Fruit fly (Drosophila melanogaster) whole organism, embryonic: ENCODE measurements around the gene Drsl1.
A peak's percentile ranks its signal among the peaks of the same experiment; 100 is the strongest.

Experiments used
- Ada2b ChIP-seq: fragments of 200-800 bp; sonication (Bioruptor generic); IDR thresholded peaks from 2 replicates; pipeline ENCODE4 v1.3.6; 2022; ENCODE audit warnings: missing biosample characterization, missing genetic modification characterization
- Asciz ChIP-seq: fragments of 200-800 bp; sonication (Bioruptor generic); optimal IDR thresholded peaks from 2 replicates; lab custom pipeline; 2017; ENCODE audit warnings: missing biosample characterization, mild to moderate bottlenecking, missing genetic modification characterization, missing genetic modification reagents
- CG11696 ChIP-seq: fragments of 200-800 bp; sonication (Bioruptor generic); IDR thresholded peaks from 2 replicates; pipeline ENCODE4 v1.3.6; 2022; ENCODE audit warnings: missing biosample characterization, missing genetic modification characterization
- CG14014 ChIP-seq: fragments of 200-800 bp; sonication (Bioruptor generic); IDR thresholded peaks from 2 replicates; pipeline ENCODE4 v1.3.6; 2022; ENCODE audit warnings: missing biosample characterization, missing genetic modification characterization
- CG15601 ChIP-seq: fragments of 200-800 bp; sonication (Bioruptor generic); optimal IDR thresholded peaks from 3 replicates; lab custom pipeline; 2019; ENCODE audit warnings: missing biosample characterization, mild to moderate bottlenecking, missing genetic modification characterization, moderate library complexity
- CG3281 ChIP-seq: fragments of 200-800 bp; sonication (Bioruptor generic); optimal IDR thresholded peaks from 3 replicates; lab custom pipeline; 2017; ENCODE audit warnings: missing biosample characterization, mild to moderate bottlenecking, missing genetic modification characterization
- CG3407 ChIP-seq: fragments of 200-800 bp; sonication (Bioruptor generic); optimal IDR thresholded peaks from 2 replicates; lab custom pipeline; 2018; ENCODE audit warnings: missing biosample characterization, mild to moderate bottlenecking, missing genetic modification characterization
- CG34224 ChIP-seq: fragments of 200-800 bp; sonication (Bioruptor generic); IDR thresholded peaks from 3 replicates; pipeline ENCODE4 v1.3.6; 2022; ENCODE audit warnings: missing biosample characterization, missing genetic modification characterization; ENCODE audit not compliant: partially characterized antibody
- CG34376 ChIP-seq: fragments of 200-800 bp; sonication (Bioruptor generic); optimal IDR thresholded peaks from 2 replicates; lab custom pipeline; 2018; ENCODE audit warnings: missing biosample characterization, mild to moderate bottlenecking, missing genetic modification characterization
- CG34422 ChIP-seq: fragments of 200-800 bp; sonication (Bioruptor generic); IDR thresholded peaks from 3 replicates; pipeline ENCODE4 v1.3.6; 2022; ENCODE audit warnings: missing biosample characterization, missing genetic modification characterization
- CG43689 ChIP-seq: fragments of 200-800 bp; sonication (Bioruptor generic); IDR thresholded peaks from 2 replicates; pipeline ENCODE4 v1.3.6; 2022; ENCODE audit warnings: missing biosample characterization, missing genetic modification characterization
- CG4707 ChIP-seq: fragments of 200-800 bp; sonication (Bioruptor generic); optimal IDR thresholded peaks from 2 replicates; lab custom pipeline; 2018; ENCODE audit warnings: missing biosample characterization, mild to moderate bottlenecking, missing genetic modification characterization, moderate library complexity
- CG6765 ChIP-seq: fragments of 200-800 bp; sonication (Bioruptor generic); optimal IDR thresholded peaks from 3 replicates; lab custom pipeline; 2017; ENCODE audit warnings: missing biosample characterization, mild to moderate bottlenecking, missing genetic modification characterization
- CG7357 ChIP-seq: fragments of 200-800 bp; sonication (Bioruptor generic); IDR thresholded peaks from 3 replicates; pipeline ENCODE4 v1.3.6; 2022; ENCODE audit warnings: missing biosample characterization, missing genetic modification characterization
- CG7372 ChIP-seq: fragments of 200-800 bp; sonication (Bioruptor generic); IDR thresholded peaks from 2 replicates; pipeline ENCODE4 v1.3.6; 2022; ENCODE audit warnings: missing biosample characterization, missing genetic modification characterization
- CG7786 ChIP-seq: fragments of 200-800 bp; sonication (Bioruptor generic); optimal IDR thresholded peaks from 2 replicates; lab custom pipeline; 2016; ENCODE audit warnings: missing biosample characterization, missing genetic modification characterization
- Dp ChIP-seq: fragments of 200-800 bp; sonication (Bioruptor generic); optimal IDR thresholded peaks from 2 replicates; lab custom pipeline; 2018; ENCODE audit warnings: missing biosample characterization, mild to moderate bottlenecking, missing genetic modification characterization, moderate library complexity
- Hmr ChIP-seq: fragments of 200-800 bp; sonication (Bioruptor generic); optimal IDR thresholded peaks from 3 replicates; lab custom pipeline; 2017; ENCODE audit warnings: mild to moderate bottlenecking, missing biosample characterization, missing genetic modification reagents, missing genetic modification characterization
- Mrtf ChIP-seq: fragments of 200-800 bp; sonication (Bioruptor generic); IDR thresholded peaks from 3 replicates; pipeline ENCODE4 v1.3.6; 2022; ENCODE audit warnings: missing biosample characterization, missing genetic modification characterization
- NC2α ChIP-seq: fragments of 200-800 bp; sonication (Bioruptor generic); optimal IDR thresholded peaks from 2 replicates; lab custom pipeline; 2016; ENCODE audit warnings: missing biosample characterization, missing genetic modification characterization
- Opbp ChIP-seq: fragments of 200-800 bp; sonication (Bioruptor generic); IDR thresholded peaks from 3 replicates; pipeline ENCODE4 v1.3.6; 2022; ENCODE audit warnings: missing biosample characterization, missing genetic modification characterization; ENCODE audit not compliant: partially characterized antibody
- PHDP ChIP-seq: fragments of 200-800 bp; sonication (Bioruptor generic); optimal IDR thresholded peaks from 3 replicates; lab custom pipeline; 2018; ENCODE audit warnings: missing biosample characterization, mild to moderate bottlenecking, missing genetic modification characterization, moderate library complexity
- Pdp1 ChIP-seq, 2 experiments: fragments of 200-800 bp; sonication (Bioruptor generic); optimal IDR thresholded peaks; 3 replicates each; lab custom pipeline; 2016; ENCODE audit warnings: missing biosample characterization in 2 of 2, missing genetic modification characterization in 2 of 2, mild to moderate bottlenecking in 1 of 2, moderate library complexity in 1 of 2
- Side ChIP-seq: fragments of 200-800 bp; sonication (Bioruptor generic); optimal IDR thresholded peaks from 2 replicates; lab custom pipeline; 2016; ENCODE audit warnings: missing biosample characterization, missing genetic modification characterization
- Xbp1 ChIP-seq: fragments of 200-800 bp; sonication (Bioruptor generic); optimal IDR thresholded peaks from 3 replicates; lab custom pipeline; 2016; ENCODE audit warnings: missing biosample characterization, mild to moderate bottlenecking, missing genetic modification characterization
- bcd ChIP-seq: fragments of 200-800 bp; sonication (Bioruptor generic); optimal IDR thresholded peaks from 2 replicates; lab custom pipeline; 2017; ENCODE audit warnings: missing biosample characterization, mild to moderate bottlenecking, missing genetic modification characterization
- bsh ChIP-seq, 2 experiments: fragments of 200-800 bp; sonication (Bioruptor generic); optimal IDR thresholded peaks; 2 replicates each; lab custom pipeline; 2017 to 2018; ENCODE audit warnings: mild to moderate bottlenecking in 2 of 2, missing biosample characterization in 2 of 2, missing genetic modification characterization in 2 of 2, moderate library complexity in 1 of 2
- caup ChIP-seq: fragments of 200-800 bp; sonication (Bioruptor generic); optimal IDR thresholded peaks from 3 replicates; lab custom pipeline; 2017; ENCODE audit warnings: missing biosample characterization, mild to moderate bottlenecking, missing genetic modification characterization, moderate library complexity; ENCODE audit not compliant: severe bottlenecking
- chn ChIP-seq: fragments of 200-800 bp; sonication (Bioruptor generic); optimal IDR thresholded peaks from 2 replicates; lab custom pipeline; 2016; ENCODE audit warnings: missing biosample characterization, missing genetic modification characterization
- ci ChIP-seq: fragments of 200-800 bp; sonication (Bioruptor generic); IDR thresholded peaks from 3 replicates; pipeline ENCODE4 v1.3.6; 2022; ENCODE audit warnings: missing biosample characterization, missing genetic modification characterization
- crp ChIP-seq, 2 experiments: fragments of 200-800 bp; sonication (Bioruptor generic); optimal IDR thresholded peaks; 2 replicates in 1 of 2; 3 replicates in 1 of 2; lab custom pipeline; 2017; ENCODE audit warnings: missing biosample characterization in 2 of 2, missing genetic modification characterization in 2 of 2, mild to moderate bottlenecking in 1 of 2, moderate library complexity in 1 of 2
- dysf ChIP-seq: fragments of 200-800 bp; sonication (Bioruptor generic); IDR thresholded peaks from 3 replicates; pipeline ENCODE4 v1.3.6; 2022; ENCODE audit warnings: missing biosample characterization, missing genetic modification characterization
- emc ChIP-seq: fragments of 200-800 bp; sonication (Bioruptor generic); optimal IDR thresholded peaks from 2 replicates; lab custom pipeline; 2016; ENCODE audit warnings: missing biosample characterization, missing genetic modification characterization
- grau ChIP-seq: fragments of 200-800 bp; optimal IDR thresholded peaks from 3 replicates; lab custom pipeline; 2019; ENCODE audit warnings: missing biosample characterization, mild to moderate bottlenecking, missing genetic modification characterization, moderate library complexity
- gsb ChIP-seq: fragments of 200-800 bp; sonication (Bioruptor generic); IDR thresholded peaks from 2 replicates; pipeline ENCODE4 v1.3.6; 2022; ENCODE audit warnings: missing biosample characterization, missing genetic modification characterization
- hkb ChIP-seq, 2 experiments: fragments of 200-800 bp in 1 of 2; fragments of >200 bp in 1 of 2; sonication (Bioruptor generic) in 1 of 2; IDR thresholded peaks in 1 of 2; optimal IDR thresholded peaks in 1 of 2; 2 replicates each; pipeline versions ENCODE4 v1.3.6 to Lab custom; 2017 to 2022; ENCODE audit warnings: missing biosample characterization in 1 of 2, missing genetic modification characterization in 1 of 2
- jumu ChIP-seq: fragments of 200-800 bp; sonication (Bioruptor generic); optimal IDR thresholded peaks from 3 replicates; lab custom pipeline; 2016; ENCODE audit warnings: missing biosample characterization, missing genetic modification characterization
- ken ChIP-seq: fragments of 200-800 bp; sonication (Bioruptor generic); IDR thresholded peaks from 3 replicates; pipeline ENCODE4 v1.3.6; 2022; ENCODE audit warnings: missing biosample characterization, missing genetic modification characterization
- lab ChIP-seq: fragments of 200-800 bp; sonication (Bioruptor generic); optimal IDR thresholded peaks from 3 replicates; lab custom pipeline; 2017; ENCODE audit warnings: missing biosample characterization, missing genetic modification characterization, mild to moderate bottlenecking, moderate library complexity, missing genetic modification reagents
- luna ChIP-seq: fragments of 200-800 bp; sonication (Bioruptor generic); optimal IDR thresholded peaks from 2 replicates; lab custom pipeline; 2016; ENCODE audit warnings: missing biosample characterization, missing genetic modification characterization
- otp ChIP-seq: fragments of 200-800 bp; sonication (Bioruptor generic); IDR thresholded peaks from 3 replicates; pipeline ENCODE4, ENCODE4 v1.3.6; 2022; ENCODE audit warnings: missing biosample characterization, missing genetic modification characterization
- pho ChIP-seq: fragments of 200-800 bp; sonication (Bioruptor generic); optimal IDR thresholded peaks from 2 replicates; lab custom pipeline; 2016; ENCODE audit warnings: missing biosample characterization, missing genetic modification characterization
- prd ChIP-seq, 3 experiments: fragments of >200 bp in 2 of 3; fragments of 200-800 bp in 1 of 3; sonication (Bioruptor generic) in 1 of 3; optimal IDR thresholded peaks in 2 of 3; IDR thresholded peaks in 1 of 3; 2 replicates in 2 of 3; 3 replicates in 1 of 3; pipeline versions ENCODE4 v1.3.6 to Lab custom; 2017 to 2022; ENCODE audit warnings: missing biosample characterization in 1 of 3, missing genetic modification characterization in 1 of 3
- row ChIP-seq: fragments of 200-800 bp; sonication (Bioruptor generic); IDR thresholded peaks from 3 replicates; pipeline ENCODE4 v1.3.6; 2022; ENCODE audit warnings: missing biosample characterization, missing genetic modification characterization
- run ChIP-seq: fragments of 200-800 bp; sonication (Bioruptor generic); optimal IDR thresholded peaks from 3 replicates; lab custom pipeline; 2018; ENCODE audit warnings: missing biosample characterization, mild to moderate bottlenecking, missing genetic modification characterization
- slbo ChIP-seq: fragments of 200-800 bp; sonication (Bioruptor generic); IDR thresholded peaks from 2 replicates; pipeline ENCODE4 v1.3.6; 2022; ENCODE audit warnings: missing biosample characterization, missing genetic modification characterization
- so ChIP-seq: fragments of 200-800 bp; sonication (Bioruptor generic); IDR thresholded peaks from 3 replicates; pipeline ENCODE4 v1.3.6; 2022; ENCODE audit warnings: missing biosample characterization, missing genetic modification characterization
- zfh2 ChIP-seq: fragments of 200-800 bp; sonication (Bioruptor generic); optimal IDR thresholded peaks from 2 replicates; lab custom pipeline; 2016; ENCODE audit warnings: missing biosample characterization, missing genetic modification characterization

The Drsl1 gene

dm6 chr3L:3319992-3320732 lies 15.4 kb downstream of the Drsl1 start (continued):
- TF ChIP-seq caup (GFP tag; lab: Kevin White, UChicago): peak; percentile 10
- TF ChIP-seq emc (GFP tag; lab: Kevin White, UChicago): no peak
- TF ChIP-seq CG43689: no peak
- TF ChIP-seq CG34376: peak; percentile 47
- TF ChIP-seq prd (optimal IDR thresholded peaks at IDR 0.05; lab: Kevin White, UChicago): no peak
- TF ChIP-seq prd (GFP tag; IDR thresholded peaks at IDR 0.05; lab: Robert Waterston, UW): peak; percentile 34; the same call in 1 of the 3 replicates
- no peak for TF ChIP-seq Mrtf
- TF ChIP-seq grau (tag; lab: Kevin White, UChicago): peak; percentile 95
- no peak for TF ChIP-seq Asciz (GFP tag; lab: Kevin White, UChicago)
- TF ChIP-seq CG7372 (GFP tag; lab: Robert Waterston, UW): no peak
- peak; percentile 50 for TF ChIP-seq lab
- peak; percentile 39 for TF ChIP-seq zfh2 (GFP tag; lab: Kevin White, UChicago)
- no peak for TF ChIP-seq CG34422 (GFP tag; lab: Robert Waterston, UW)
- TF ChIP-seq CG34224: no peak
- peak; percentile 7 for TF ChIP-seq Side (GFP tag; lab: Kevin White, UChicago)
- TF ChIP-seq jumu: peak; percentile 10
- no peak for TF ChIP-seq crp (GFP tag; optimal IDR thresholded peaks at IDR 0.05; lab: Kevin White, UChicago)
- TF ChIP-seq otp (GFP tag; lab: Robert Waterston, UW): no peak
- TF ChIP-seq CG7357 (GFP tag; lab: Robert Waterston, UW): 0 out of 3 replicates have a peak, but pooled peaks have one; percentile 6
- TF ChIP-seq run: no peak
- peak; percentile 26 for TF ChIP-seq PHDP (tag; lab: Kevin White, UChicago)
- TF ChIP-seq gsb (GFP tag; lab: Robert Waterston, UW): no peak
- peak in 1 of 2 experiments; percentile 13 for TF ChIP-seq bsh (GFP tag; optimal IDR thresholded peaks at IDR 0.05; lab: Kevin White, UChicago)
- TF ChIP-seq ci: no peak
- no peak for TF ChIP-seq CG11696 (GFP tag; lab: Robert Waterston, UW)
- no peak for TF ChIP-seq Dp
- no peak for TF ChIP-seq chn (GFP tag; lab: Kevin White, UChicago)
- no peak for TF ChIP-seq NC2α
- peak; percentile 54 for TF ChIP-seq slbo
- TF ChIP-seq row (GFP tag; lab: Robert Waterston, UW): peak; percentile 78
- TF ChIP-seq hkb (optimal IDR thresholded peaks at IDR 0.05; lab: Kevin White, UChicago): no peak
- TF ChIP-seq hkb (GFP tag; IDR thresholded peaks at IDR 0.05; lab: Robert Waterston, UW): 0 out of 2 replicates have a peak, but pooled peaks have one; percentile 49
- 0 out of 2 replicates have a peak, but pooled peaks have one; percentile 19 for TF ChIP-seq Ada2b (GFP tag; lab: Robert Waterston, UW)
- no peak for TF ChIP-seq Opbp
- peak; percentile 48; the same call in 2 of the 3 replicates for TF ChIP-seq dysf (GFP tag; lab: Robert Waterston, UW)
- no peak for TF ChIP-seq CG3407
- peak; percentile 33 to 59 for TF ChIP-seq Pdp1 (GFP tag; optimal IDR thresholded peaks at IDR 0.05; lab: Kevin White, UChicago)
- peak; percentile 15 for TF ChIP-seq CG6765
- TF ChIP-seq Xbp1: peak; percentile 43
- peak; percentile 2 for TF ChIP-seq pho (GFP tag; lab: Kevin White, UChicago)
- TF ChIP-seq ken (GFP tag; lab: Robert Waterston, UW): no peak
- TF ChIP-seq CG14014 (GFP tag; lab: Robert Waterston, UW): 0 out of 2 replicates have a peak, but pooled peaks have one; percentile 47
- TF ChIP-seq Hmr: peak; percentile 48
- TF ChIP-seq CG4707: no peak
- TF ChIP-seq CG15601: no peak
- no peak for TF ChIP-seq so
- TF ChIP-seq bcd (GFP tag; lab: Kevin White, UChicago): no peak
- no peak for TF ChIP-seq CG7786
- peak; percentile 21 for TF ChIP-seq luna (GFP tag; lab: Kevin White, UChicago)
- peak; percentile 28 for TF ChIP-seq CG3281 (GFP tag; lab: Kevin White, UChicago)
